Fruit fly (Drosophila melanogaster) whole organism, embryonic: ENCODE data around the gene Ptp10D.

Experiments used
- Antp ChIP-seq: fragments of 200-800 bp; sonication (Bioruptor generic); optimal IDR thresholded peaks from 3 replicates; lab custom pipeline; 2016; ENCODE audit warnings: missing biosample characterization, missing genetic modification characterization
- B-H2 ChIP-seq: fragments of 200-800 bp; sonication (Bioruptor generic); optimal IDR thresholded peaks from 2 replicates; lab custom pipeline; 2018; ENCODE audit warnings: missing biosample characterization, mild to moderate bottlenecking, missing genetic modification characterization
- Bteb2 ChIP-seq: fragments of 200-800 bp; sonication (Bioruptor generic); optimal IDR thresholded peaks from 2 replicates; lab custom pipeline; 2016; ENCODE audit warnings: missing biosample characterization, missing genetic modification characterization
- CG10274 ChIP-seq: fragments of 200-800 bp; sonication (Bioruptor generic); optimal IDR thresholded peaks from 3 replicates; lab custom pipeline; 2017; ENCODE audit warnings: missing biosample characterization, mild to moderate bottlenecking, missing genetic modification characterization
- CG10431 ChIP-seq: fragments of 200-800 bp; sonication (Bioruptor generic); optimal IDR thresholded peaks from 3 replicates; lab custom pipeline; 2018; ENCODE audit warnings: missing biosample characterization, mild to moderate bottlenecking, missing genetic modification characterization
- CG12104 ChIP-seq: fragments of 200-800 bp; sonication (Bioruptor generic); optimal IDR thresholded peaks from 3 replicates; lab custom pipeline; 2016; ENCODE audit warnings: missing biosample characterization, missing genetic modification characterization
- CG15073 ChIP-seq: fragments of 200-800 bp; sonication (Bioruptor generic); optimal IDR thresholded peaks from 2 replicates; lab custom pipeline; 2016; ENCODE audit warnings: missing biosample characterization, missing genetic modification characterization
- CG1647 ChIP-seq: fragments of 200-800 bp; sonication (Bioruptor generic); optimal IDR thresholded peaks from 3 replicates; lab custom pipeline; 2016; ENCODE audit warnings: missing biosample characterization, missing genetic modification characterization
- CG17359 ChIP-seq: fragments of 200-800 bp; sonication (Bioruptor generic); optimal IDR thresholded peaks from 3 replicates; lab custom pipeline; 2018; ENCODE audit warnings: missing biosample characterization, mild to moderate bottlenecking, missing genetic modification characterization, moderate library complexity
- CG2889 ChIP-seq: fragments of 200-800 bp; sonication (Bioruptor generic); IDR thresholded peaks from 3 replicates; pipeline ENCODE4 v1.3.6; 2022; ENCODE audit warnings: missing biosample characterization, missing genetic modification characterization
- CG30020 ChIP-seq: fragments of 200-800 bp; optimal IDR thresholded peaks from 2 replicates; lab custom pipeline; 2019; ENCODE audit warnings: missing biosample characterization, mild to moderate bottlenecking, missing genetic modification characterization, moderate library complexity
- CG33213 ChIP-seq: fragments of 200-800 bp; sonication (Bioruptor generic); optimal IDR thresholded peaks from 3 replicates; lab custom pipeline; 2016; ENCODE audit warnings: missing biosample characterization, missing genetic modification characterization
- CG4707 ChIP-seq: fragments of 200-800 bp; sonication (Bioruptor generic); optimal IDR thresholded peaks from 2 replicates; lab custom pipeline; 2018; ENCODE audit warnings: missing biosample characterization, mild to moderate bottlenecking, missing genetic modification characterization, moderate library complexity
- CG5180 ChIP-seq: fragments of 200-800 bp; sonication (Bioruptor generic); optimal IDR thresholded peaks from 3 replicates; lab custom pipeline; 2017; ENCODE audit warnings: missing biosample characterization, missing genetic modification characterization, mild to moderate bottlenecking, moderate library complexity, missing genetic modification reagents
- CG5953 ChIP-seq: fragments of 200-800 bp; sonication (Bioruptor generic); IDR thresholded peaks from 2 replicates; pipeline ENCODE4 v1.3.6; 2022; ENCODE audit warnings: missing biosample characterization, missing genetic modification characterization
- CG7271 ChIP-seq: fragments of 200-800 bp; sonication (Bioruptor generic); optimal IDR thresholded peaks from 2 replicates; lab custom pipeline; 2018; ENCODE audit warnings: missing biosample characterization, mild to moderate bottlenecking, missing genetic modification characterization, moderate library complexity
- CG8089 ChIP-seq: fragments of 200-800 bp; sonication (Bioruptor generic); optimal IDR thresholded peaks from 3 replicates; lab custom pipeline; 2016; ENCODE audit warnings: missing biosample characterization, missing genetic modification characterization
- CG8478 ChIP-seq: fragments of >200 bp; optimal IDR thresholded peaks from 2 replicates; lab custom pipeline; 2018
- Dek ChIP-seq: fragments of 200-800 bp; sonication (Bioruptor generic); optimal IDR thresholded peaks from 3 replicates; lab custom pipeline; 2019; ENCODE audit warnings: missing biosample characterization, mild to moderate bottlenecking, missing genetic modification characterization, moderate library complexity
- Dp ChIP-seq: fragments of 200-800 bp; sonication (Bioruptor generic); optimal IDR thresholded peaks from 2 replicates; lab custom pipeline; 2018; ENCODE audit warnings: missing biosample characterization, mild to moderate bottlenecking, missing genetic modification characterization, moderate library complexity
- E2f2 ChIP-seq: fragments of 200-800 bp; sonication (Bioruptor generic); IDR thresholded peaks from 2 replicates; pipeline ENCODE4 v1.3.6; 2022; ENCODE audit warnings: missing biosample characterization, missing genetic modification characterization
- HLH4C ChIP-seq: fragments of 200-800 bp; sonication (Bioruptor generic); IDR thresholded peaks from 3 replicates; pipeline ENCODE4 v1.3.6; 2022; ENCODE audit warnings: missing biosample characterization, missing genetic modification characterization; ENCODE audit not compliant: partially characterized antibody
- Mrtf ChIP-seq: fragments of 200-800 bp; sonication (Bioruptor generic); IDR thresholded peaks from 3 replicates; pipeline ENCODE4 v1.3.6; 2022; ENCODE audit warnings: missing biosample characterization, missing genetic modification characterization
- NC2α ChIP-seq: fragments of 200-800 bp; sonication (Bioruptor generic); optimal IDR thresholded peaks from 2 replicates; lab custom pipeline; 2016; ENCODE audit warnings: missing biosample characterization, missing genetic modification characterization
- Oaz ChIP-seq: fragments of 200-800 bp; sonication (Bioruptor generic); IDR thresholded peaks from 2 replicates; pipeline ENCODE4 v1.3.6; 2022; ENCODE audit warnings: missing biosample characterization, missing genetic modification characterization
- PHDP ChIP-seq: fragments of 200-800 bp; sonication (Bioruptor generic); optimal IDR thresholded peaks from 3 replicates; lab custom pipeline; 2018; ENCODE audit warnings: missing biosample characterization, mild to moderate bottlenecking, missing genetic modification characterization, moderate library complexity
- Ravus ChIP-seq: fragments of 200-800 bp; sonication (Bioruptor generic); IDR thresholded peaks from 2 replicates; pipeline ENCODE4 v1.3.6; 2022; ENCODE audit warnings: missing biosample characterization, missing genetic modification characterization
- Rx ChIP-seq: fragments of 200-800 bp; sonication (Bioruptor generic); IDR thresholded peaks from 2 replicates; pipeline ENCODE4 v1.3.6; 2022; ENCODE audit warnings: missing biosample characterization, missing genetic modification characterization
- TFAM ChIP-seq: fragments of 200-800 bp; sonication (Bioruptor generic); optimal IDR thresholded peaks from 2 replicates; lab custom pipeline; 2017; ENCODE audit warnings: missing biosample characterization, missing genetic modification characterization, inconsistent platforms
- Xrp1 ChIP-seq: fragments of 200-800 bp; sonication (Bioruptor generic); IDR thresholded peaks from 2 replicates; pipeline ENCODE4 v1.3.6; 2022; ENCODE audit warnings: missing biosample characterization, missing genetic modification characterization
- YL-1 ChIP-seq: fragments of 200-800 bp; sonication (Bioruptor generic); optimal IDR thresholded peaks from 3 replicates; lab custom pipeline; 2017; ENCODE audit warnings: missing biosample characterization, mild to moderate bottlenecking, missing genetic modification characterization
- btn ChIP-seq: fragments of 200-800 bp; sonication (Bioruptor generic); optimal IDR thresholded peaks from 2 replicates; lab custom pipeline; 2016; ENCODE audit warnings: missing biosample characterization, missing genetic modification characterization
- cas ChIP-seq: fragments of 200-800 bp; sonication (Bioruptor generic); IDR thresholded peaks from 2 replicates; pipeline ENCODE4 v1.3.6; 2022; ENCODE audit warnings: missing biosample characterization, missing genetic modification characterization
- chinmo ChIP-seq: fragments of 200-800 bp; sonication (Bioruptor generic); IDR thresholded peaks from 4 replicates; pipeline ENCODE4 v1.3.6; 2022; ENCODE audit warnings: missing biosample characterization, missing genetic modification characterization; ENCODE audit not compliant: partially characterized antibody
- dmrt11E ChIP-seq: fragments of 200-800 bp; sonication (Bioruptor generic); optimal IDR thresholded peaks from 3 replicates; lab custom pipeline; 2018; ENCODE audit warnings: missing biosample characterization, mild to moderate bottlenecking, missing genetic modification characterization, moderate library complexity
- grau ChIP-seq: fragments of 200-800 bp; optimal IDR thresholded peaks from 3 replicates; lab custom pipeline; 2019; ENCODE audit warnings: missing biosample characterization, mild to moderate bottlenecking, missing genetic modification characterization, moderate library complexity
- hb ChIP-seq: fragments of 200-800 bp; sonication (Bioruptor generic); IDR thresholded peaks from 3 replicates; pipeline ENCODE4 v1.3.6; 2022; ENCODE audit warnings: missing biosample characterization, missing genetic modification characterization; ENCODE audit not compliant: partially characterized antibody
- hkb ChIP-seq, 2 experiments: fragments of 200-800 bp in 1 of 2; fragments of >200 bp in 1 of 2; sonication (Bioruptor generic) in 1 of 2; IDR thresholded peaks in 1 of 2; optimal IDR thresholded peaks in 1 of 2; 2 replicates each; pipeline versions ENCODE4 v1.3.6 to Lab custom; 2017 to 2022; ENCODE audit warnings: missing biosample characterization in 1 of 2, missing genetic modification characterization in 1 of 2
- ind ChIP-seq: fragments of 200-800 bp; sonication (Bioruptor generic); optimal IDR thresholded peaks from 3 replicates; lab custom pipeline; 2016; ENCODE audit warnings: missing biosample characterization, missing genetic modification characterization
- jigr1 ChIP-seq: fragments of 200-800 bp; sonication (Bioruptor generic); IDR thresholded peaks from 3 replicates; pipeline ENCODE4 v1.3.6; 2022; ENCODE audit warnings: missing biosample characterization, missing genetic modification characterization
- jumu ChIP-seq: fragments of 200-800 bp; sonication (Bioruptor generic); optimal IDR thresholded peaks from 3 replicates; lab custom pipeline; 2016; ENCODE audit warnings: missing biosample characterization, missing genetic modification characterization
- lab ChIP-seq: fragments of 200-800 bp; sonication (Bioruptor generic); optimal IDR thresholded peaks from 3 replicates; lab custom pipeline; 2017; ENCODE audit warnings: missing biosample characterization, missing genetic modification characterization, mild to moderate bottlenecking, moderate library complexity, missing genetic modification reagents
- lmd ChIP-seq: fragments of 200-800 bp; sonication (Bioruptor generic); IDR thresholded peaks from 2 replicates; pipeline ENCODE4 v1.3.6; 2022; ENCODE audit warnings: missing biosample characterization, missing genetic modification characterization
- maf-S ChIP-seq: fragments of 200-800 bp; sonication (Bioruptor generic); optimal IDR thresholded peaks from 2 replicates; lab custom pipeline; 2016; ENCODE audit warnings: missing biosample characterization, missing genetic modification characterization
- nerfin-2 ChIP-seq: fragments of 200-800 bp; sonication (Bioruptor generic); IDR thresholded peaks from 2 replicates; pipeline ENCODE4 v1.3.6; 2022; ENCODE audit warnings: missing biosample characterization, missing genetic modification characterization; ENCODE audit not compliant: partially characterized antibody
- run ChIP-seq: fragments of 200-800 bp; sonication (Bioruptor generic); optimal IDR thresholded peaks from 3 replicates; lab custom pipeline; 2018; ENCODE audit warnings: missing biosample characterization, mild to moderate bottlenecking, missing genetic modification characterization
- so ChIP-seq: fragments of 200-800 bp; sonication (Bioruptor generic); IDR thresholded peaks from 3 replicates; pipeline ENCODE4 v1.3.6; 2022; ENCODE audit warnings: missing biosample characterization, missing genetic modification characterization
- ssp ChIP-seq: fragments of 200-800 bp; sonication (Bioruptor generic); IDR thresholded peaks from 2 replicates; pipeline ENCODE4 v1.3.6; 2022; ENCODE audit warnings: missing biosample characterization, missing genetic modification characterization
- stc ChIP-seq: fragments of 200-800 bp; sonication (Bioruptor generic); IDR thresholded peaks from 2 replicates; pipeline ENCODE4 v1.3.6; 2022; ENCODE audit warnings: missing biosample characterization, missing genetic modification characterization
- tll ChIP-seq, 2 experiments: fragments of 200-800 bp in 1 of 2; fragments of >200 bp in 1 of 2; sonication (Bioruptor generic) in 1 of 2; optimal IDR thresholded peaks; 2 replicates each; lab custom pipeline; 2017 to 2019; ENCODE audit warnings: missing biosample characterization in 2 of 2, missing genetic modification characterization in 2 of 2, mild to moderate bottlenecking in 1 of 2, moderate library complexity in 1 of 2
- wdn ChIP-seq: fragments of 200-800 bp; sonication (Bioruptor generic); IDR thresholded peaks from 2 replicates; pipeline ENCODE4 v1.3.6; 2022; ENCODE audit warnings: missing biosample characterization, missing genetic modification characterization

Ptp10D gene

dm6 chrX:11720138-11720537 lies 98.3 kb downstream of the Ptp10D start, which contains the start of gene Tango10 (continued):
- no peak for TF ChIP-seq CG5180 (GFP tag; lab: Kevin White, UChicago)
- TF ChIP-seq CG8089 (GFP tag; lab: Kevin White, UChicago), result peak; percentile 54
- TF ChIP-seq CG10431 (GFP tag; lab: Kevin White, UChicago), result no peak
- peak; percentile 60 for TF ChIP-seq dmrt11E
- TF ChIP-seq so, result no peak
- peak; percentile 67; the same call in 1 of the 3 replicates for TF ChIP-seq hb (GFP tag; lab: Robert Waterston, UW)
- TF ChIP-seq CG30020 (tag; lab: Kevin White, UChicago), result peak; percentile 64
- TF ChIP-seq CG12104 (GFP tag; lab: Kevin White, UChicago), result no peak
- TF ChIP-seq lmd (GFP tag; lab: Robert Waterston, UW), result peak; percentile 61
- TF ChIP-seq wdn (GFP tag; lab: Robert Waterston, UW), result no peak
- no peak for TF ChIP-seq btn (GFP tag; lab: Kevin White, UChicago)
- TF ChIP-seq ind (GFP tag; lab: Kevin White, UChicago), result peak; percentile 40
- TF ChIP-seq Oaz (GFP tag; lab: Robert Waterston, UW), result 0 out of 2 replicates have a peak, but pooled peaks have one; percentile 13
- TF ChIP-seq ssp (GFP tag; lab: Robert Waterston, UW), result peak; percentile 37
- no peak for TF ChIP-seq hkb (optimal IDR thresholded peaks at IDR 0.05; lab: Kevin White, UChicago)
- no peak for TF ChIP-seq hkb (GFP tag; IDR thresholded peaks at IDR 0.05; lab: Robert Waterston, UW)
- TF ChIP-seq YL-1, result peak; percentile 63
- peak; percentile 77; the same call in 2 of the 4 replicates for TF ChIP-seq chinmo (GFP tag; lab: Robert Waterston, UW)
- TF ChIP-seq Xrp1 (GFP tag; lab: Robert Waterston, UW), result peak; percentile 56; the same call in 1 of the 2 replicates
- TF ChIP-seq grau (tag; lab: Kevin White, UChicago), result peak; percentile 57
- TF ChIP-seq Dek (tag; lab: Kevin White, UChicago), result no peak
- TF ChIP-seq lab (GFP tag; lab: Kevin White, UChicago), result no peak
- TF ChIP-seq Ravus (GFP tag; lab: Robert Waterston, UW), result no peak
- no peak for TF ChIP-seq Rx (GFP tag; lab: Robert Waterston, UW)
- TF ChIP-seq TFAM (GFP tag; lab: Kevin White, UChicago), result no peak
- no peak for TF ChIP-seq CG8478 (lab: Kevin White, UChicago)
- TF ChIP-seq HLH4C (GFP tag; lab: Robert Waterston, UW), result peak; percentile 83
- TF ChIP-seq CG5953 (GFP tag; lab: Robert Waterston, UW), result no peak
- peak; percentile 54 for TF ChIP-seq PHDP (tag; lab: Kevin White, UChicago)
- TF ChIP-seq B-H2, result no peak
- TF ChIP-seq CG7271 (tag; lab: Kevin White, UChicago), result no peak
- no peak for TF ChIP-seq stc (GFP tag; lab: Robert Waterston, UW)
- TF ChIP-seq CG15073, result no peak
- peak; percentile 38 for TF ChIP-seq Antp (GFP tag; lab: Kevin White, UChicago)
- TF ChIP-seq tll (GFP tag; optimal IDR thresholded peaks at IDR 0.05; lab: Kevin White, UChicago), result no peak
- 0 out of 3 replicates have a peak, but pooled peaks have one; percentile 39 for TF ChIP-seq CG2889 (GFP tag; lab: Robert Waterston, UW)
- TF ChIP-seq run, result no peak
- peak; percentile 48 for TF ChIP-seq maf-S (GFP tag; lab: Kevin White, UChicago)
- TF ChIP-seq cas, result no peak
- peak; percentile 6 for TF ChIP-seq Bteb2 (GFP tag; lab: Kevin White, UChicago)
- peak; percentile 74 for TF ChIP-seq nerfin-2
- peak; percentile 46 for TF ChIP-seq CG1647
- TF ChIP-seq CG4707 (GFP tag; lab: Kevin White, UChicago), result no peak
- no peak for TF ChIP-seq Mrtf (GFP tag; lab: Robert Waterston, UW)
- TF ChIP-seq jumu (GFP tag; lab: Kevin White, UChicago), result no peak
- TF ChIP-seq CG33213, result peak; percentile 17
- no peak for TF ChIP-seq CG10274 (GFP tag; lab: Kevin White, UChicago)
- peak; percentile 26 for TF ChIP-seq CG17359 (tag; lab: Kevin White, UChicago)
- no peak for TF ChIP-seq NC2α
- TF ChIP-seq Dp, result peak; percentile 87
- no peak for TF ChIP-seq jigr1
- TF ChIP-seq E2f2 (GFP tag; lab: Robert Waterston, UW), result peak; percentile 88
